Fruit fly (Drosophila melanogaster) whole organism, embryonic: ENCODE measurements around the gene Creld.

ENCODE experiments used
- Atf3 ChIP-seq: fragments of 200-800 bp; sonication (Bioruptor generic); optimal IDR thresholded peaks from 3 replicates; lab custom pipeline; 2016; ENCODE audit warnings: missing biosample characterization, missing genetic modification characterization
- Bdp1 ChIP-seq: fragments of 200-800 bp; sonication (Bioruptor generic); optimal IDR thresholded peaks from 3 replicates; lab custom pipeline; 2016; ENCODE audit warnings: missing biosample characterization, missing genetic modification characterization
- CG10274 ChIP-seq: fragments of 200-800 bp; sonication (Bioruptor generic); optimal IDR thresholded peaks from 3 replicates; lab custom pipeline; 2017; ENCODE audit warnings: missing biosample characterization, mild to moderate bottlenecking, missing genetic modification characterization
- CG10366 ChIP-seq: fragments of 200-800 bp; sonication (Bioruptor generic); IDR thresholded peaks from 2 replicates; pipeline ENCODE4 v1.3.6; 2022; ENCODE audit warnings: missing biosample characterization, missing genetic modification characterization
- CG10565 ChIP-seq: fragments of 200-800 bp; sonication (Bioruptor generic); optimal IDR thresholded peaks from 3 replicates; lab custom pipeline; 2016; ENCODE audit warnings: missing biosample characterization, mild to moderate bottlenecking, missing genetic modification characterization
- CG11085 ChIP-seq: fragments of 200-800 bp; sonication (Bioruptor generic); IDR thresholded peaks from 2 replicates; pipeline ENCODE4 v1.3.6; 2022; ENCODE audit warnings: missing biosample characterization, missing genetic modification characterization
- CG15011 ChIP-seq: fragments of 200-800 bp; sonication (Bioruptor generic); optimal IDR thresholded peaks from 3 replicates; lab custom pipeline; 2018; ENCODE audit warnings: missing biosample characterization, mild to moderate bottlenecking, missing genetic modification characterization
- CG1602 ChIP-seq: fragments of 200-800 bp; sonication (Bioruptor generic); optimal IDR thresholded peaks from 3 replicates; lab custom pipeline; 2016; ENCODE audit warnings: missing biosample characterization, missing genetic modification characterization
- CG16813 ChIP-seq: fragments of 200-800 bp; sonication (Bioruptor generic); IDR thresholded peaks from 3 replicates; pipeline ENCODE4 v1.3.6; 2022; ENCODE audit warnings: missing biosample characterization, missing genetic modification characterization; ENCODE audit not compliant: partially characterized antibody
- CG17359 ChIP-seq: fragments of 200-800 bp; sonication (Bioruptor generic); optimal IDR thresholded peaks from 3 replicates; lab custom pipeline; 2018; ENCODE audit warnings: missing biosample characterization, mild to moderate bottlenecking, missing genetic modification characterization, moderate library complexity
- CG17802 ChIP-seq: fragments of 200-800 bp; sonication (Bioruptor generic); optimal IDR thresholded peaks from 2 replicates; lab custom pipeline; 2018; ENCODE audit warnings: missing biosample characterization, mild to moderate bottlenecking, missing genetic modification characterization, moderate library complexity
- CG30020 ChIP-seq: fragments of 200-800 bp; optimal IDR thresholded peaks from 2 replicates; lab custom pipeline; 2019; ENCODE audit warnings: missing biosample characterization, mild to moderate bottlenecking, missing genetic modification characterization, moderate library complexity
- CG6854 ChIP-seq: fragments of 200-800 bp; sonication (Bioruptor generic); optimal IDR thresholded peaks from 3 replicates; lab custom pipeline; 2017; ENCODE audit warnings: missing biosample characterization, mild to moderate bottlenecking, missing genetic modification characterization
- CG7839 ChIP-seq: fragments of 200-800 bp; sonication (Bioruptor generic); optimal IDR thresholded peaks from 3 replicates; lab custom pipeline; 2018; ENCODE audit warnings: missing biosample characterization, mild to moderate bottlenecking, missing genetic modification characterization, moderate library complexity
- Camta ChIP-seq: fragments of 200-800 bp; sonication (Bioruptor generic); optimal IDR thresholded peaks from 2 replicates; lab custom pipeline; 2016; ENCODE audit warnings: missing biosample characterization, missing genetic modification characterization
- CoRest ChIP-seq: fragments of 200-800 bp; sonication (Bioruptor generic); optimal IDR thresholded peaks from 3 replicates; lab custom pipeline; 2018; ENCODE audit warnings: missing biosample characterization, mild to moderate bottlenecking, missing genetic modification characterization, moderate library complexity
- Dfd ChIP-seq, 2 experiments: fragments of >200 bp; optimal IDR thresholded peaks; 2 replicates each; lab custom pipeline; 2017; ENCODE audit warnings: missing biosample characterization in 2 of 2, missing genetic modification characterization in 2 of 2
- Dip2 ChIP-seq: fragments of 200-800 bp; sonication (Bioruptor generic); IDR thresholded peaks from 2 replicates; pipeline ENCODE4 v1.3.6; 2022; ENCODE audit warnings: missing biosample characterization, missing genetic modification characterization
- Dll ChIP-seq: fragments of 200-800 bp; sonication (Bioruptor generic); IDR thresholded peaks from 4 replicates; pipeline ENCODE4 v1.3.6; 2022; ENCODE audit warnings: missing biosample characterization, missing genetic modification characterization; ENCODE audit not compliant: partially characterized antibody
- E2f2 ChIP-seq: fragments of 200-800 bp; sonication (Bioruptor generic); IDR thresholded peaks from 2 replicates; pipeline ENCODE4 v1.3.6; 2022; ENCODE audit warnings: missing biosample characterization, missing genetic modification characterization
- HLH4C ChIP-seq: fragments of 200-800 bp; sonication (Bioruptor generic); IDR thresholded peaks from 3 replicates; pipeline ENCODE4 v1.3.6; 2022; ENCODE audit warnings: missing biosample characterization, missing genetic modification characterization; ENCODE audit not compliant: partially characterized antibody
- Hmx ChIP-seq: fragments of 200-800 bp; sonication (Bioruptor generic); optimal IDR thresholded peaks from 2 replicates; lab custom pipeline; 2016; ENCODE audit warnings: missing biosample characterization, missing genetic modification characterization
- MTF-1 ChIP-seq: fragments of 200-800 bp; sonication (Bioruptor generic); optimal IDR thresholded peaks from 2 replicates; lab custom pipeline; 2018; ENCODE audit warnings: missing biosample characterization, mild to moderate bottlenecking, missing genetic modification characterization, borderline replicate concordance
- Med ChIP-seq: fragments of 200-800 bp; sonication (Bioruptor generic); peaks from one replicate; lab custom pipeline; 2016; ENCODE audit warnings: missing biosample characterization, missing genetic modification characterization, mild to moderate bottlenecking, inconsistent platforms, moderate library complexity
- Pdp1 ChIP-seq, 2 experiments: fragments of 200-800 bp; sonication (Bioruptor generic); optimal IDR thresholded peaks; 3 replicates each; lab custom pipeline; 2016; ENCODE audit warnings: missing biosample characterization in 2 of 2, missing genetic modification characterization in 2 of 2, mild to moderate bottlenecking in 1 of 2, moderate library complexity in 1 of 2
- ab ChIP-seq: fragments of 200-800 bp; sonication (Bioruptor generic); optimal IDR thresholded peaks from 2 replicates; lab custom pipeline; 2016; ENCODE audit warnings: missing biosample characterization, missing genetic modification characterization
- al ChIP-seq: fragments of 200-800 bp; sonication (Bioruptor generic); IDR thresholded peaks from 2 replicates; pipeline ENCODE4 v1.3.6; 2022; ENCODE audit warnings: missing biosample characterization, missing genetic modification characterization
- br ChIP-seq: fragments of >200 bp; optimal IDR thresholded peaks from 2 replicates; lab custom pipeline; 2017
- cas ChIP-seq: fragments of 200-800 bp; sonication (Bioruptor generic); IDR thresholded peaks from 2 replicates; pipeline ENCODE4 v1.3.6; 2022; ENCODE audit warnings: missing biosample characterization, missing genetic modification characterization
- dmrt99B ChIP-seq: fragments of 200-800 bp; sonication (Bioruptor generic); optimal IDR thresholded peaks from 2 replicates; lab custom pipeline; 2018; ENCODE audit warnings: missing biosample characterization, mild to moderate bottlenecking, missing genetic modification characterization, moderate library complexity
- dysf ChIP-seq: fragments of 200-800 bp; sonication (Bioruptor generic); IDR thresholded peaks from 3 replicates; pipeline ENCODE4 v1.3.6; 2022; ENCODE audit warnings: missing biosample characterization, missing genetic modification characterization
- fd96Cb ChIP-seq: fragments of 200-800 bp; sonication (Bioruptor generic); optimal IDR thresholded peaks from 2 replicates; lab custom pipeline; 2018; ENCODE audit warnings: missing biosample characterization, mild to moderate bottlenecking, missing genetic modification characterization, moderate library complexity
- grau ChIP-seq: fragments of 200-800 bp; optimal IDR thresholded peaks from 3 replicates; lab custom pipeline; 2019; ENCODE audit warnings: missing biosample characterization, mild to moderate bottlenecking, missing genetic modification characterization, moderate library complexity
- hb ChIP-seq: fragments of 200-800 bp; sonication (Bioruptor generic); IDR thresholded peaks from 3 replicates; pipeline ENCODE4 v1.3.6; 2022; ENCODE audit warnings: missing biosample characterization, missing genetic modification characterization; ENCODE audit not compliant: partially characterized antibody
- ind ChIP-seq: fragments of 200-800 bp; sonication (Bioruptor generic); optimal IDR thresholded peaks from 3 replicates; lab custom pipeline; 2016; ENCODE audit warnings: missing biosample characterization, missing genetic modification characterization
- kah ChIP-seq: fragments of 200-800 bp; sonication (Bioruptor generic); optimal IDR thresholded peaks from 2 replicates; lab custom pipeline; 2018; ENCODE audit warnings: missing biosample characterization, mild to moderate bottlenecking, missing genetic modification characterization
- kay ChIP-seq: fragments of 200-800 bp; sonication (Bioruptor generic); optimal IDR thresholded peaks from 2 replicates; lab custom pipeline; 2016; ENCODE audit warnings: missing biosample characterization, missing genetic modification characterization
- otp ChIP-seq: fragments of 200-800 bp; sonication (Bioruptor generic); IDR thresholded peaks from 3 replicates; pipeline ENCODE4, ENCODE4 v1.3.6; 2022; ENCODE audit warnings: missing biosample characterization, missing genetic modification characterization
- pnt ChIP-seq: fragments of 200-800 bp; sonication (Bioruptor generic); optimal IDR thresholded peaks from 3 replicates; lab custom pipeline; 2016; ENCODE audit warnings: missing biosample characterization, missing genetic modification characterization
- row ChIP-seq: fragments of 200-800 bp; sonication (Bioruptor generic); IDR thresholded peaks from 3 replicates; pipeline ENCODE4 v1.3.6; 2022; ENCODE audit warnings: missing biosample characterization, missing genetic modification characterization
- seq ChIP-seq: fragments of 200-800 bp; sonication (Bioruptor generic); IDR thresholded peaks from 2 replicates; pipeline ENCODE4 v1.3.6; 2022; ENCODE audit warnings: missing biosample characterization, missing genetic modification characterization
- sna ChIP-seq: fragments of 200-800 bp; sonication (Bioruptor generic); IDR thresholded peaks from 2 replicates; pipeline ENCODE4 v1.3.6; 2022; ENCODE audit warnings: missing biosample characterization, missing genetic modification characterization; ENCODE audit not compliant: partially characterized antibody
- so ChIP-seq: fragments of 200-800 bp; sonication (Bioruptor generic); IDR thresholded peaks from 3 replicates; pipeline ENCODE4 v1.3.6; 2022; ENCODE audit warnings: missing biosample characterization, missing genetic modification characterization
- sob ChIP-seq: fragments of 200-800 bp; sonication (Bioruptor generic); IDR thresholded peaks from 2 replicates; pipeline ENCODE4 v1.3.6; 2022; ENCODE audit warnings: missing biosample characterization, missing genetic modification characterization
- tap ChIP-seq: fragments of 200-800 bp; optimal IDR thresholded peaks from 3 replicates; lab custom pipeline; 2019; ENCODE audit warnings: missing biosample characterization, mild to moderate bottlenecking, missing genetic modification characterization, moderate library complexity
- tgo ChIP-seq: fragments of 200-800 bp; sonication (Bioruptor generic); IDR thresholded peaks from 3 replicates; pipeline ENCODE4 v1.3.6; 2022; ENCODE audit warnings: missing biosample characterization, missing genetic modification characterization
- tio ChIP-seq: fragments of 200-800 bp; sonication (Bioruptor generic); optimal IDR thresholded peaks from 2 replicates; lab custom pipeline; 2017; ENCODE audit warnings: missing biosample characterization, missing genetic modification characterization, inconsistent platforms
- ttk ChIP-seq: fragments of 200-800 bp; sonication (Bioruptor generic); IDR thresholded peaks from 2 replicates; pipeline ENCODE4 v2.1.2; 2022; ENCODE audit warnings: missing biosample characterization, missing genetic modification characterization
- zen2 ChIP-seq: fragments of 200-800 bp; sonication (Bioruptor generic); IDR thresholded peaks from 3 replicates; pipeline ENCODE4 v1.3.6; 2022; ENCODE audit warnings: missing biosample characterization, missing genetic modification characterization; ENCODE audit not compliant: partially characterized antibody

Creld gene

DNA sequence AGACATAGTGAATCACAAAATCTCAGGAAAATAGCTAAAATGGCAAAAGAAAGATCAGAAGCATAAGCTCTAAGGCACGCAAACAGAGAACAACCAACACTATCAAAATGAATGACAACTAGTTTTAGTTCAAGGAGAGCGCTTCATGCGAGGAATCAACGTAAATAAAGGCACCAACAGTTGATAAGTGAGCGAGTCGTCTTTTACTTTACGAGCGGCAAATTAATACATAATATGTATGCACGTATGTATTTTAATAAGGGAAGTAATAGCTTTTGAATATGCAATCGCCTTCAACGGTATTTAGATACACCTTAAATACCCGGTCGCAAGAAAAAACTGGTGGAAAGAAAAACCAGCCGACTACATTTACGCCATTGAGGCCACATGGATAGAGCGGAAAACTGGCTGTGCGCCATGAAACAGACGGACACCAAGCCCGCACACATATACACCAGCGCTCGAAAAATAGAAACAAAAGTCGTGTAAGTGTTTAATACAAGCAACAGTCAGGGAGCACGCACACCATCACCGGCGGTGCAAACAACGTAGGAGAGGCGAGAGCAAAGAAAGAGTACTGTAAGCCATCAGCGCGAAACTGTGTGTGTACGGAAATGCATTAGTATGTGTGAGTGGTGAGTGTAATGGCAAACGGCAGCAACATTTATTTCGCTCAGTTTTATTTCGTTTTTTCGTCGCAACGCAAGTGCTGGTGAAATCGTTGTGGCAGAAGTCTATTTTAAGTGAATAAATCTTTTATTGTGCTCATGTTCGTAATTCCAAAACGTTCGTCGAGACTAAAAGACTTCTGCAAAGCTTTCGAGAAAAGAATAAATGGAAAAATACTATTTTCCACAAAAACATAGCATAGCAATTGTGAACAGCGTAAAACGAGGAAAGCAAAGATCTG, 35.6 kb upstream of the Creld start, which contains the start of gene dbr (continued):
- TF ChIP-seq Atf3 (no peak), kah (peak; percentile 26), grau (peak; percentile 8), pnt (GFP tag; lab: Kevin White, UChicago) (no peak), row (peak; percentile 15; the same call in 1 of the 3 replicates), CG10565 (no peak), sna (GFP tag; lab: Robert Waterston, UW) (peak; percentile 50; the same call in 1 of the 2 replicates), ind (no peak), tap (tag; lab: Kevin White, UChicago) (peak; percentile 15), al (GFP tag; lab: Robert Waterston, UW) (no peak), CG15011 (GFP tag; lab: Kevin White, UChicago) (no peak), CG17359 (no peak), E2f2 (GFP tag; lab: Robert Waterston, UW) (no peak), Dip2 (GFP tag; lab: Robert Waterston, UW) (no peak), CG10366 (GFP tag; lab: Robert Waterston, UW) (no peak), CG17802 (no peak), CG7839 (tag; lab: Kevin White, UChicago) (no peak), hb (no peak), zen2 (GFP tag; lab: Robert Waterston, UW) (no peak; the same call in 2 of the 3 replicates), sob (0 out of 2 replicates have a peak, but pooled peaks have one; percentile 32), otp (GFP tag; lab: Robert Waterston, UW) (no peak), dmrt99B (tag; lab: Kevin White, UChicago) (peak; percentile 37), Med (GFP tag; lab: Kevin White, UChicago) (peak; percentile 65), Hmx (no peak), MTF-1 (GFP tag; lab: Kevin White, UChicago) (no peak), CoRest (tag; lab: Kevin White, UChicago) (peak; percentile 58), CG1602 (GFP tag; lab: Kevin White, UChicago) (no peak), Pdp1 (GFP tag; optimal IDR thresholded peaks at IDR 0.05; lab: Kevin White, UChicago) (peak in 1 of 2 experiments; percentile 92), fd96Cb (tag; lab: Kevin White, UChicago) (no peak), so (peak; percentile 35; the same call in 1 of the 3 replicates), CG6854 (GFP tag; lab: Kevin White, UChicago) (no peak), ttk (GFP tag; lab: Robert Waterston, UW) (no peak), Dll (GFP tag; lab: Robert Waterston, UW) (no peak), tgo (GFP tag; lab: Robert Waterston, UW) (no peak), cas (GFP tag; lab: Robert Waterston, UW) (no peak), Bdp1 (no peak), CG11085 (no peak), CG30020 (tag; lab: Kevin White, UChicago) (no peak), br (lab: Kevin White, UChicago) (no peak), dysf (GFP tag; lab: Robert Waterston, UW) (0 out of 3 replicates have a peak, but pooled peaks have one; percentile 8), Camta (no peak), seq (GFP tag; lab: Robert Waterston, UW) (no peak; the same call in 1 of the 2 replicates), CG10274 (GFP tag; lab: Kevin White, UChicago) (no peak), Dfd (GFP tag; optimal IDR thresholded peaks at IDR 0.05; lab: Kevin White, UChicago) (no peak), ab (GFP tag; lab: Kevin White, UChicago) (no peak), HLH4C (GFP tag; lab: Robert Waterston, UW) (no peak), CG16813 (GFP tag; lab: Robert Waterston, UW) (no peak), kay (no peak), tio (no peak)
